Worm (Caenorhabditis elegans): Measurements from ENCODE around the gene Y43F8C.17.

- TF ChIP-seq elt-4 (tag; optimal IDR thresholded peaks at IDR 0.05) (no peak), dmd-4 (tag; optimal IDR thresholded peaks at IDR 0.05; ENCODE audit: borderline replicate concordance) (no peak), Y22D7AL.16 (tag; optimal IDR thresholded peaks at IDR 0.05) (no peak), sox-4 (tag; optimal IDR thresholded peaks at IDR 0.05) (no peak), pqm-1 (tag; optimal IDR thresholded peaks at IDR 0.05) (no peak), ref-2 (tag; optimal IDR thresholded peaks at IDR 0.05) (no peak), K09A11.1 (tag; optimal IDR thresholded peaks at IDR 0.05; ENCODE audit: insufficient read depth) (no peak), unc-3 (GFP tag; conservative IDR thresholded peaks at IDR 0.05) (no peak), unc-3 (tag; optimal IDR thresholded peaks at IDR 0.05) (no peak), sox-2 (GFP tag; IDR thresholded peaks at IDR 0.05) (no peak), hlh-6 (tag; optimal IDR thresholded peaks at IDR 0.05) (no peak), hlh-8 (tag; optimal IDR thresholded peaks at IDR 0.05) (no peak)
Measured at ce11 chrV:19743794-19744193, 27.8 kb downstream of the Y43F8C.17 start.

Data from whole organism, late embryonic.